Fruit fly (Drosophila melanogaster): ENCODE data around the gene qless.
A peak's percentile ranks its signal among the peaks of the same experiment; 100 is the strongest.

Gene qless

DNA sequence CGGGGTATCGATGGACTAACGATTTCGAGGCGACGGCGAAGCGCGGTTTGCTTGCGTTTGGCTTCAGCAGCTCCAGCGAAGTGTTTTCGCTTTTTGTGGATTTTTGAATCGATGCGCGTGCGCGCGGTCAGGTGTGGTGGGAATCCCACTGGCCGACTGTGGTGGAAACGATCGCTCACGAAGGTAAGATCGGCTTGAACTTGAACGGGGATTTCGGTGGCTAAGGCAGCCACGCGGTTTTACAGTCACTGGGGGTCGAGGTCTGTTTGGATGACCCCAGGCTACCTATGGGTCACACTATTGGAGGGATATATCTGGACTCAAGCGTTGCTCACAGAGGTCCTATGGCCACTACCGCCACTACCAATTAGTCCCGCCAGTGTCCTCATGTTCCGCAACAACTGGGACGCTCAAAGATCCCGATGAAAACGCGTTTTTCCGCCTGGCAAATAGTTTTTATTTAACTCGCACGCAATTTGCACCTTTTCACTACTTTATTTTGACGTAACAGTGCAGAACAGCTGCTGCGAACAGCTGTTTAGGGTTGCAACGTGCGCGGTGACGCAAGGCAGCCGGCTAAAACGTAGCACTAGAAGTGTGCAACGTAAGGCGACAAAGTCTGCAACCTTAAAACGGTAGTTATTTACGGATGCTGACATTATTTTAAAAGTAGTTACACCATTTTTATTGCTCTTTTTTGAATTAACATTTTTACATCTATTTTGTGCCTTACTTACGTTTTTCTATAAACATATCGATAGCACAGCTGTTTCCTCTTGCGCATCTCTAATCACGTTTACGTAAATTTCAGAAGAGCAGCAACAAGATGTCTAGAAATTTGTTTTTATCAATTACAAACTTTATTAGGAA lies at the start of gene qless, which contains the start of gene mRpL32:
Gene qless, minus strand, starts transcription at position 516 of the 870 bp plus-strand sequence.
Gene mRpL32, plus strand, starts transcription at position 780 of the 870 bp plus-strand sequence.
- TF ChIP-seq fd85E (GFP tag; optimal IDR thresholded peaks at IDR 0.05), result no peak
- TF ChIP-seq CG31627 (GFP tag; optimal IDR thresholded peaks at IDR 0.05), result peak; percentile 47
- no peak for TF ChIP-seq pdm3 (GFP tag; optimal IDR thresholded peaks at IDR 0.05)
- TF ChIP-seq Ets96B (tag; optimal IDR thresholded peaks at IDR 0.05), result peak; percentile 20
- TF ChIP-seq CG8319 (GFP tag; optimal IDR thresholded peaks at IDR 0.05), result no peak
- TF ChIP-seq Sox102F (GFP tag; optimal IDR thresholded peaks at IDR 0.05), result no peak
- no peak for TF ChIP-seq dac (GFP tag; optimal IDR thresholded peaks at IDR 0.05)
- peak; percentile 43; the same call in 2 of the 3 replicates for TF ChIP-seq CG6163 (GFP tag; IDR thresholded peaks at IDR 0.05)
- TF ChIP-seq CG16779 (tag; optimal IDR thresholded peaks at IDR 0.05), result no peak
- TF ChIP-seq CG6792 (GFP tag; optimal IDR thresholded peaks at IDR 0.05), result no peak
- TF ChIP-seq CG34406 (GFP tag; optimal IDR thresholded peaks at IDR 0.05), result no peak
- no peak for TF ChIP-seq ss (GFP tag; optimal IDR thresholded peaks at IDR 0.05)
- TF ChIP-seq CG15336 (GFP tag; IDR thresholded peaks at IDR 0.05), result peak; percentile 12; the same call in 1 of the 2 replicates
- no peak for TF ChIP-seq Eip93F (GFP tag; optimal IDR thresholded peaks at IDR 0.05)
- no peak for TF ChIP-seq CG11762 (GFP tag; optimal IDR thresholded peaks at IDR 0.05; ENCODE audit: insufficient read depth)
- TF ChIP-seq CG1621 (tag; optimal IDR thresholded peaks at IDR 0.05), result no peak
- TF ChIP-seq Eip75B (GFP tag; optimal IDR thresholded peaks at IDR 0.05), result no peak
- TF ChIP-seq Smox (GFP tag; optimal IDR thresholded peaks at IDR 0.05), result no peak
- no peak for TF ChIP-seq CG6854 (GFP tag; optimal IDR thresholded peaks at IDR 0.05)
- TF ChIP-seq Eip78C (GFP tag), result peak; percentile 80
- TF ChIP-seq Sox14 (GFP tag; optimal IDR thresholded peaks at IDR 0.05), result no peak
- no peak for TF ChIP-seq CG10669 (GFP tag; optimal IDR thresholded peaks at IDR 0.05)
- TF ChIP-seq fd59A (GFP tag; optimal IDR thresholded peaks at IDR 0.05), result no peak
- TF ChIP-seq Hr38 (GFP tag; optimal IDR thresholded peaks at IDR 0.05), result no peak
- no peak for TF ChIP-seq fkh (GFP tag; optimal IDR thresholded peaks at IDR 0.05)
- TF ChIP-seq CG11294 (GFP tag; IDR thresholded peaks at IDR 0.05), result peak; percentile 31; the same call in 1 of the 2 replicates
- peak; percentile 78 for TF ChIP-seq cyc (GFP tag; optimal IDR thresholded peaks at IDR 0.05)
- no peak for TF ChIP-seq svp (GFP tag)
- TF ChIP-seq achi (GFP tag; optimal IDR thresholded peaks at IDR 0.05), result no peak
- no peak for TF ChIP-seq spab (GFP tag; optimal IDR thresholded peaks at IDR 0.05)
- peak; percentile 74 for TF ChIP-seq CG3032 (tag; optimal IDR thresholded peaks at IDR 0.05)
- peak; percentile 21 for TF ChIP-seq CG11902 (GFP tag; optimal IDR thresholded peaks at IDR 0.05)
- peak; percentile 45; the same call in 1 of the 2 replicates for TF ChIP-seq Gug (GFP tag; IDR thresholded peaks at IDR 0.05)
- TF ChIP-seq salr (GFP tag; optimal IDR thresholded peaks at IDR 0.05), result no peak
- no peak for TF ChIP-seq dsx (GFP tag; optimal IDR thresholded peaks at IDR 0.05; ENCODE audit: poor library complexity, severe bottlenecking)
- peak; percentile 59 for TF ChIP-seq topi (GFP tag; optimal IDR thresholded peaks at IDR 0.05)
- TF ChIP-seq CG6808 (GFP tag; optimal IDR thresholded peaks at IDR 0.05), result no peak
- TF ChIP-seq CG3919 (GFP tag; optimal IDR thresholded peaks at IDR 0.05), result no peak
- peak; percentile 33 for TF ChIP-seq OdsH (GFP tag; optimal IDR thresholded peaks at IDR 0.05)
- peak; percentile 54 for TF ChIP-seq Hr39 (GFP tag; optimal IDR thresholded peaks at IDR 0.05)
- TF ChIP-seq acj6 (GFP tag; optimal IDR thresholded peaks at IDR 0.05), result no peak
- no peak for TF ChIP-seq Blimp-1 (GFP tag; optimal IDR thresholded peaks at IDR 0.05)
- peak; percentile 54 for TF ChIP-seq esn (GFP tag; optimal IDR thresholded peaks at IDR 0.05)
- peak; percentile 51 for TF ChIP-seq Lpt (GFP tag; optimal IDR thresholded peaks at IDR 0.05)
- no peak for TF ChIP-seq CG8119 (GFP tag; IDR thresholded peaks at IDR 0.05)
- TF ChIP-seq vri (GFP tag; optimal IDR thresholded peaks at IDR 0.05), result peak; percentile 81
- TF ChIP-seq eg (GFP tag; IDR thresholded peaks at IDR 0.05), result peak; percentile 85
- TF ChIP-seq CG32006 (GFP tag; optimal IDR thresholded peaks at IDR 0.05), result no peak
- TF ChIP-seq Sox15 (GFP tag; optimal IDR thresholded peaks at IDR 0.05), result no peak
- peak; percentile 36 for TF ChIP-seq Ets21C (GFP tag; optimal IDR thresholded peaks at IDR 0.05)
